Worm (Caenorhabditis elegans): Measurements from ENCODE around the gene lgc-20.

DNA sequence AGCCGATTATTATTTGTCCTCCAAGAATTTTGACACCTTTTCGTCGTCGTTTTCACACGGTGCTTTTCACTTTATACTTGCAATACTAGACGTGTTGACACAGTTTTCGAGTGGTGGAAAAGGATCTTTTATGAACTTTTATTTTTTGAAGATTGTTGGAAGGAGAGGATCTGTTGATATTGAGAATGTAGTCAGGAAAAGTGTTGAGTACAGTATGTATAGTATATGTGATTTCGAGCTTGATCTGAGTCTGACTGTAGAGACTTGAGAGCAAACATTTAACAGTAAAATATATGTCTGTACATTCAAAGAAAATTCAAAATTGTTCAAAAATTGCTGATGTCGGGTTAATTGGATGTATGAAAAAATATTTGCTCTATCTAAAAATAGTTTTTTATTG, 7.2 kb downstream of the lgc-20 start:
- TF ChIP-seq med-1 (GFP tag; optimal IDR thresholded peaks at IDR 0.05; ENCODE audit: insufficient read depth) (no peak), klf-2 (GFP tag; conservative IDR thresholded peaks at IDR 0.05) (no peak), T22C8.4 (GFP tag; IDR thresholded peaks at IDR 0.05) (no peak)
